Fruit fly (Drosophila melanogaster) whole organism, embryonic: ENCODE results near the gene DppIII.

Experiments
- Bteb2 ChIP-seq: fragments of 200-800 bp; sonication (Bioruptor generic); optimal IDR thresholded peaks from 2 replicates; lab custom pipeline; 2016; ENCODE audit warnings: missing biosample characterization, missing genetic modification characterization
- CG10209 ChIP-seq: fragments of 200-800 bp; sonication (Bioruptor generic); optimal IDR thresholded peaks from 3 replicates; lab custom pipeline; 2017; ENCODE audit warnings: missing biosample characterization, mild to moderate bottlenecking, missing genetic modification characterization, missing genetic modification reagents
- CG1024 ChIP-seq: fragments of 200-800 bp; sonication (Bioruptor generic); IDR thresholded peaks from 2 replicates; pipeline ENCODE4 v1.3.6; 2022; ENCODE audit warnings: missing biosample characterization, missing genetic modification characterization
- CG11093 ChIP-seq: fragments of 200-800 bp; sonication (Bioruptor generic); IDR thresholded peaks from 3 replicates; pipeline ENCODE4 v1.3.6; 2022; ENCODE audit warnings: missing biosample characterization, missing genetic modification characterization
- CG11247 ChIP-seq: fragments of 200-800 bp; sonication (Bioruptor generic); IDR thresholded peaks from 2 replicates; pipeline ENCODE4 v1.3.6; 2022; ENCODE audit warnings: missing biosample characterization, missing genetic modification characterization
- CG11504 ChIP-seq: fragments of 200-800 bp; sonication (Bioruptor generic); optimal IDR thresholded peaks from 3 replicates; lab custom pipeline; 2019; ENCODE audit warnings: missing biosample characterization, mild to moderate bottlenecking, missing genetic modification characterization, moderate library complexity
- CG12299 ChIP-seq: fragments of 200-800 bp; sonication (Bioruptor generic); optimal IDR thresholded peaks from 2 replicates; lab custom pipeline; 2018; ENCODE audit warnings: missing biosample characterization, mild to moderate bottlenecking, missing genetic modification characterization
- CG1233 ChIP-seq: fragments of 200-800 bp; sonication (Bioruptor generic); optimal IDR thresholded peaks from 4 replicates; lab custom pipeline; 2018; ENCODE audit warnings: missing biosample characterization, mild to moderate bottlenecking, missing genetic modification characterization
- CG12659 ChIP-seq: fragments of 200-800 bp; sonication (Bioruptor generic); optimal IDR thresholded peaks from 3 replicates; lab custom pipeline; 2017; ENCODE audit warnings: mild to moderate bottlenecking, missing biosample characterization, missing genetic modification reagents, missing genetic modification characterization
- CG14710 ChIP-seq: fragments of 200-800 bp; sonication (Bioruptor generic); optimal IDR thresholded peaks from 3 replicates; lab custom pipeline; 2019; ENCODE audit warnings: missing biosample characterization, mild to moderate bottlenecking, missing genetic modification characterization, moderate library complexity
- CG15514 ChIP-seq: fragments of 200-800 bp; sonication (Bioruptor generic); optimal IDR thresholded peaks from 3 replicates; lab custom pipeline; 2017; ENCODE audit warnings: missing biosample characterization, missing genetic modification characterization, mild to moderate bottlenecking, moderate library complexity, missing genetic modification reagents
- CG17186 ChIP-seq: fragments of 200-800 bp; sonication (Bioruptor generic); optimal IDR thresholded peaks from 3 replicates; lab custom pipeline; 2017; ENCODE audit warnings: missing biosample characterization, missing genetic modification reagents, missing genetic modification characterization
- CG17385 ChIP-seq: fragments of 200-800 bp; sonication (Bioruptor generic); optimal IDR thresholded peaks from 3 replicates; lab custom pipeline; 2018; ENCODE audit warnings: missing biosample characterization, mild to moderate bottlenecking, missing genetic modification characterization
- CG32767 ChIP-seq: fragments of 200-800 bp; sonication (Bioruptor generic); IDR thresholded peaks from 2 replicates; pipeline ENCODE4 v1.3.6; 2022; ENCODE audit warnings: missing biosample characterization, missing genetic modification characterization
- CG43689 ChIP-seq: fragments of 200-800 bp; sonication (Bioruptor generic); IDR thresholded peaks from 2 replicates; pipeline ENCODE4 v1.3.6; 2022; ENCODE audit warnings: missing biosample characterization, missing genetic modification characterization
- CG6683 ChIP-seq: fragments of 200-800 bp; sonication (Bioruptor generic); optimal IDR thresholded peaks from 2 replicates; lab custom pipeline; 2017; ENCODE audit warnings: missing biosample characterization, mild to moderate bottlenecking, missing genetic modification characterization, missing genetic modification reagents
- CG8388 ChIP-seq: fragments of 200-800 bp; sonication (Bioruptor generic); optimal IDR thresholded peaks from 2 replicates; lab custom pipeline; 2019; ENCODE audit warnings: missing biosample characterization, mild to moderate bottlenecking, missing genetic modification characterization, moderate library complexity
- Doc3 ChIP-seq: fragments of 200-800 bp; sonication (Bioruptor generic); IDR thresholded peaks from 3 replicates; pipeline ENCODE4 v1.3.6; 2022; ENCODE audit warnings: missing biosample characterization, missing genetic modification characterization; ENCODE audit not compliant: partially characterized antibody
- E2f2 ChIP-seq: fragments of 200-800 bp; sonication (Bioruptor generic); IDR thresholded peaks from 2 replicates; pipeline ENCODE4 v1.3.6; 2022; ENCODE audit warnings: missing biosample characterization, missing genetic modification characterization
- Ets97D ChIP-seq: fragments of 200-800 bp; sonication (Bioruptor generic); optimal IDR thresholded peaks from 3 replicates; lab custom pipeline; 2016; ENCODE audit warnings: missing biosample characterization, missing genetic modification characterization
- Fer3 ChIP-seq: fragments of 200-800 bp; sonication (Bioruptor generic); optimal IDR thresholded peaks from 2 replicates; lab custom pipeline; 2018; ENCODE audit warnings: missing biosample characterization, mild to moderate bottlenecking, missing genetic modification characterization, moderate library complexity
- H15 ChIP-seq: fragments of 200-800 bp; sonication (Bioruptor generic); IDR thresholded peaks from 3 replicates; pipeline ENCODE4 v1.3.6; 2022; ENCODE audit warnings: missing biosample characterization, missing genetic modification characterization
- Lhr ChIP-seq: fragments of 200-800 bp; sonication (Bioruptor generic); optimal IDR thresholded peaks from 3 replicates; lab custom pipeline; 2017; ENCODE audit warnings: mild to moderate bottlenecking, missing biosample characterization, missing genetic modification reagents, missing genetic modification characterization
- Max ChIP-seq: fragments of 200-800 bp; sonication (Bioruptor generic); optimal IDR thresholded peaks from 2 replicates; lab custom pipeline; 2016; ENCODE audit warnings: missing biosample characterization, mild to moderate bottlenecking, missing genetic modification characterization
- Mrtf ChIP-seq: fragments of 200-800 bp; sonication (Bioruptor generic); IDR thresholded peaks from 3 replicates; pipeline ENCODE4 v1.3.6; 2022; ENCODE audit warnings: missing biosample characterization, missing genetic modification characterization
- Poxn ChIP-seq: fragments of 200-800 bp; sonication (Bioruptor generic); IDR thresholded peaks from 2 replicates; pipeline ENCODE4 v1.3.6; 2022; ENCODE audit warnings: missing biosample characterization, missing genetic modification characterization
- Six4 ChIP-seq: fragments of 200-800 bp; sonication (Bioruptor generic); optimal IDR thresholded peaks from 2 replicates; lab custom pipeline; 2016; ENCODE audit warnings: missing biosample characterization, missing genetic modification characterization
- TFAM ChIP-seq: fragments of 200-800 bp; sonication (Bioruptor generic); optimal IDR thresholded peaks from 2 replicates; lab custom pipeline; 2017; ENCODE audit warnings: missing biosample characterization, missing genetic modification characterization, inconsistent platforms
- Tbp ChIP-seq: fragments of >200 bp; optimal IDR thresholded peaks from 2 replicates; lab custom pipeline; 2018; ENCODE audit warnings: missing biosample characterization, missing genetic modification characterization
- Usf ChIP-seq: fragments of 200-800 bp; sonication (Bioruptor generic); optimal IDR thresholded peaks from 2 replicates; lab custom pipeline; 2017; ENCODE audit warnings: missing genotype, missing biosample characterization, missing genetic modification characterization
- amos ChIP-seq: fragments of 200-800 bp; sonication (Bioruptor generic); IDR thresholded peaks from 2 replicates; pipeline ENCODE4 v1.3.6; 2022; ENCODE audit warnings: missing biosample characterization, missing genetic modification characterization; ENCODE audit not compliant: partially characterized antibody
- ap ChIP-seq: fragments of 200-800 bp; sonication (Bioruptor generic); IDR thresholded peaks from 2 replicates; pipeline ENCODE4 v1.3.6; 2022; ENCODE audit warnings: missing biosample characterization, missing genetic modification characterization
- ash1 ChIP-seq: fragments of 200-800 bp; sonication (Bioruptor generic); optimal IDR thresholded peaks from 2 replicates; lab custom pipeline; 2018; ENCODE audit warnings: missing biosample characterization, mild to moderate bottlenecking, missing genetic modification characterization
- bsh ChIP-seq, 2 experiments: fragments of 200-800 bp; sonication (Bioruptor generic); optimal IDR thresholded peaks; 2 replicates each; lab custom pipeline; 2017 to 2018; ENCODE audit warnings: mild to moderate bottlenecking in 2 of 2, missing biosample characterization in 2 of 2, missing genetic modification characterization in 2 of 2, moderate library complexity in 1 of 2
- cg ChIP-seq: fragments of 200-800 bp; sonication (Bioruptor generic); optimal IDR thresholded peaks from 3 replicates; lab custom pipeline; 2019; ENCODE audit warnings: missing biosample characterization, mild to moderate bottlenecking, missing genetic modification characterization, moderate library complexity
- corto ChIP-seq: fragments of 200-800 bp; sonication (Bioruptor generic); optimal IDR thresholded peaks from 2 replicates; lab custom pipeline; 2016; ENCODE audit warnings: missing biosample characterization, mild to moderate bottlenecking, missing genetic modification characterization, moderate library complexity
- crp ChIP-seq, 2 experiments: fragments of 200-800 bp; sonication (Bioruptor generic); optimal IDR thresholded peaks; 2 replicates in 1 of 2; 3 replicates in 1 of 2; lab custom pipeline; 2017; ENCODE audit warnings: missing biosample characterization in 2 of 2, missing genetic modification characterization in 2 of 2, mild to moderate bottlenecking in 1 of 2, moderate library complexity in 1 of 2
- mld ChIP-seq: fragments of 200-800 bp; sonication (Bioruptor generic); IDR thresholded peaks from 3 replicates; pipeline ENCODE4 v1.3.6; 2022; ENCODE audit warnings: missing biosample characterization, missing genetic modification characterization; ENCODE audit not compliant: partially characterized antibody
- nau ChIP-seq: fragments of 200-800 bp; sonication (Bioruptor generic); optimal IDR thresholded peaks from 3 replicates; lab custom pipeline; 2017; ENCODE audit warnings: missing biosample characterization, mild to moderate bottlenecking, missing genetic modification characterization, missing genetic modification reagents
- onecut ChIP-seq: fragments of 200-800 bp; sonication (Bioruptor generic); IDR thresholded peaks from 2 replicates; pipeline ENCODE4 v1.3.6; 2022; ENCODE audit warnings: missing biosample characterization, missing genetic modification characterization
- org-1 ChIP-seq: fragments of 200-800 bp; sonication (Bioruptor generic); optimal IDR thresholded peaks from 2 replicates; lab custom pipeline; 2017; ENCODE audit warnings: missing biosample characterization, missing genetic modification characterization
- pfk ChIP-seq: fragments of 200-800 bp; sonication (Bioruptor generic); optimal IDR thresholded peaks from 2 replicates; lab custom pipeline; 2018; ENCODE audit warnings: missing biosample characterization, mild to moderate bottlenecking, missing genetic modification characterization, moderate library complexity
- pzg ChIP-seq: fragments of 200-800 bp; sonication (Bioruptor generic); optimal IDR thresholded peaks from 3 replicates; lab custom pipeline; 2018; ENCODE audit warnings: missing biosample characterization, mild to moderate bottlenecking, missing genetic modification characterization, moderate library complexity
- ro ChIP-seq: fragments of 200-800 bp; sonication (Bioruptor generic); IDR thresholded peaks from 2 replicates; pipeline ENCODE4 v1.3.6; 2022; ENCODE audit warnings: missing biosample characterization, missing genetic modification characterization
- slbo ChIP-seq: fragments of 200-800 bp; sonication (Bioruptor generic); IDR thresholded peaks from 2 replicates; pipeline ENCODE4 v1.3.6; 2022; ENCODE audit warnings: missing biosample characterization, missing genetic modification characterization
- so ChIP-seq: fragments of 200-800 bp; sonication (Bioruptor generic); IDR thresholded peaks from 3 replicates; pipeline ENCODE4 v1.3.6; 2022; ENCODE audit warnings: missing biosample characterization, missing genetic modification characterization
- tna ChIP-seq: fragments of 200-800 bp; sonication (Bioruptor generic); IDR thresholded peaks from 2 replicates; pipeline ENCODE4 v1.3.6; 2022; ENCODE audit warnings: missing biosample characterization, missing genetic modification characterization; ENCODE audit not compliant: partially characterized antibody
- toy ChIP-seq: fragments of 200-800 bp; sonication (Bioruptor generic); IDR thresholded peaks from 2 replicates; pipeline ENCODE4 v1.3.6; 2022; ENCODE audit warnings: missing biosample characterization, missing genetic modification characterization
- vnd ChIP-seq: fragments of 200-800 bp; sonication (Bioruptor generic); IDR thresholded peaks from 3 replicates; pipeline ENCODE4 v1.3.6; 2022; ENCODE audit warnings: missing biosample characterization, missing genetic modification characterization; ENCODE audit not compliant: partially characterized antibody
- wdn ChIP-seq: fragments of 200-800 bp; sonication (Bioruptor generic); IDR thresholded peaks from 2 replicates; pipeline ENCODE4 v1.3.6; 2022; ENCODE audit warnings: missing biosample characterization, missing genetic modification characterization

DppIII gene

dm6 chr3R:8355579-8355978 is 11.4 kb downstream of the DppIII start (continued):
- TF ChIP-seq Usf (GFP tag; lab: Kevin White, UChicago): peak; percentile 51
- TF ChIP-seq tna (GFP tag; lab: Robert Waterston, UW): no peak
- TF ChIP-seq Bteb2 (GFP tag; lab: Kevin White, UChicago): peak; percentile 95
- peak; percentile 76 for TF ChIP-seq E2f2 (GFP tag; lab: Robert Waterston, UW)
- TF ChIP-seq Six4 (GFP tag; lab: Kevin White, UChicago): peak; percentile 91
- TF ChIP-seq org-1 (GFP tag; lab: Kevin White, UChicago): peak; percentile 93
- peak; percentile 89 for TF ChIP-seq CG11093 (GFP tag; lab: Robert Waterston, UW)
- TF ChIP-seq Lhr (GFP tag; lab: Kevin White, UChicago): peak; percentile 9
- peak; percentile 76 for TF ChIP-seq CG43689 (GFP tag; lab: Robert Waterston, UW)
- TF ChIP-seq ap: peak; percentile 87
- TF ChIP-seq so: peak; percentile 90
- TF ChIP-seq slbo (GFP tag; lab: Robert Waterston, UW): peak; percentile 98
- peak; percentile 29 for TF ChIP-seq CG17186 (GFP tag; lab: Kevin White, UChicago)
- peak; percentile 94 for TF ChIP-seq CG12299 (tag; lab: Kevin White, UChicago)
- no peak for TF ChIP-seq mld
- peak; percentile 94 for TF ChIP-seq CG10209 (GFP tag; lab: Kevin White, UChicago)
- peak; percentile 80 for TF ChIP-seq CG14710
- peak; percentile 92 for TF ChIP-seq CG15514 (GFP tag; lab: Kevin White, UChicago)
- peak; percentile 93 for TF ChIP-seq CG11504
- TF ChIP-seq onecut (GFP tag; lab: Robert Waterston, UW): peak; percentile 73
- TF ChIP-seq Max (GFP tag; lab: Kevin White, UChicago): peak; percentile 90
- TF ChIP-seq pzg (GFP tag; lab: Kevin White, UChicago): peak; percentile 27
- TF ChIP-seq CG1024: peak; percentile 73
- TF ChIP-seq nau (GFP tag; lab: Kevin White, UChicago): peak; percentile 88
- peak; percentile 92 for TF ChIP-seq CG1233
- no peak for TF ChIP-seq pfk (GFP tag; lab: Kevin White, UChicago)
- no peak for TF ChIP-seq vnd (GFP tag; lab: Robert Waterston, UW)
- TF ChIP-seq toy (GFP tag; lab: Robert Waterston, UW): peak; percentile 79
- peak; percentile 97 for TF ChIP-seq wdn (GFP tag; lab: Robert Waterston, UW)
- TF ChIP-seq CG11247: peak; percentile 94
- no peak for TF ChIP-seq cg (GFP tag; lab: Kevin White, UChicago)
- peak; percentile 94 for TF ChIP-seq Mrtf (GFP tag; lab: Robert Waterston, UW)
- TF ChIP-seq H15: peak; percentile 90
- TF ChIP-seq amos (GFP tag; lab: Robert Waterston, UW): no peak
- TF ChIP-seq Ets97D (GFP tag; lab: Kevin White, UChicago): peak; percentile 82
- TF ChIP-seq Poxn (GFP tag; lab: Robert Waterston, UW): peak; percentile 93
- peak; percentile 97 for TF ChIP-seq Fer3 (tag; lab: Kevin White, UChicago)
- TF ChIP-seq CG8388 (GFP tag; lab: Kevin White, UChicago): peak; percentile 92
- TF ChIP-seq corto (GFP tag; lab: Kevin White, UChicago): peak; percentile 66
- TF ChIP-seq ro: peak; percentile 80
- peak; percentile 90 for TF ChIP-seq CG6683
- TF ChIP-seq CG17385: peak; percentile 92
- TF ChIP-seq crp (GFP tag; optimal IDR thresholded peaks at IDR 0.05; lab: Kevin White, UChicago): peak in 1 of 2 experiments; percentile 57
- TF ChIP-seq Doc3 (GFP tag; lab: Robert Waterston, UW): no peak
- peak; percentile 71 for TF ChIP-seq TFAM (GFP tag; lab: Kevin White, UChicago)
- TF ChIP-seq ash1 (GFP tag; lab: Kevin White, UChicago): peak; percentile 70
- no peak for TF ChIP-seq Tbp (GFP tag; lab: Kevin White, UChicago)
- TF ChIP-seq CG12659 (GFP tag; lab: Kevin White, UChicago): peak; percentile 96
- TF ChIP-seq bsh (GFP tag; optimal IDR thresholded peaks at IDR 0.05; lab: Kevin White, UChicago): peak; percentile 43 to 93
- peak; percentile 91 for TF ChIP-seq CG32767
